Worm (Caenorhabditis elegans) whole organism, L2 larva: ENCODE data around the gene F44E5.2.

Source experiments
- aly-2 ChIP-seq: fragments of 150-350 bp; optimal IDR thresholded peaks from 2 replicates; lab custom pipeline; 2014; ENCODE audit warnings: missing biosample characterization, missing genetic modification characterization
- ceh-16 ChIP-seq: fragments of 150-350 bp; optimal IDR thresholded peaks from 2 replicates; lab custom pipeline; 2014; ENCODE audit warnings: missing biosample characterization, missing genetic modification characterization
- crh-2 ChIP-seq: sonication (generic microtip); optimal IDR thresholded peaks from 2 replicates; lab custom pipeline; 2017; ENCODE audit warnings: missing biosample characterization, missing genetic modification characterization
- dmd-4 ChIP-seq: sonication (generic microtip); optimal IDR thresholded peaks from 2 replicates; lab custom pipeline; 2017; ENCODE audit warnings: missing biosample characterization, missing genetic modification characterization
- egl-27 ChIP-seq: sonication (generic microtip); optimal IDR thresholded peaks from 3 replicates; lab custom pipeline; 2017; ENCODE audit warnings: missing biosample characterization, missing genetic modification reagents, missing genetic modification characterization
- lsy-2 ChIP-seq, 2 experiments: fragments of 150-350 bp in 1 of 2; sonication (generic microtip) in 1 of 2; optimal IDR thresholded peaks; 2 replicates each; lab custom pipeline; 2014 to 2017; ENCODE audit warnings: missing biosample characterization in 2 of 2, missing genetic modification characterization in 2 of 2
- mdl-1 ChIP-seq, 2 experiments: fragments of 150-350 bp in 1 of 2; sonication (generic microtip) in 1 of 2; optimal IDR thresholded peaks; 2 replicates each; lab custom pipeline; 2017; ENCODE audit warnings: missing biosample characterization in 2 of 2, missing genetic modification characterization in 2 of 2
- nhr-23 ChIP-seq: fragments of 150-350 bp; optimal IDR thresholded peaks from 2 replicates; lab custom pipeline; 2014; ENCODE audit warnings: missing biosample characterization, missing genetic modification reagents, missing genetic modification characterization
- nhr-25 ChIP-seq: fragments of 150-350 bp; sonication (generic microtip); optimal IDR thresholded peaks from 3 replicates; lab custom pipeline; 2014; ENCODE audit warnings: missing biosample characterization, missing genetic modification characterization
- nhr-77 ChIP-seq: fragments of 150-350 bp; optimal IDR thresholded peaks from 2 replicates; lab custom pipeline; 2014; ENCODE audit warnings: missing biosample characterization, missing genetic modification characterization
- ztf-4 ChIP-seq: fragments of 150-350 bp; optimal IDR thresholded peaks from 2 replicates; lab custom pipeline; 2014; ENCODE audit warnings: missing biosample characterization, missing genetic modification characterization

- no peak for TF ChIP-seq mdl-1 (tag; optimal IDR thresholded peaks at IDR 0.05; lab: Kevin White, UChicago)
- no peak for TF ChIP-seq nhr-25 (tag; lab: Kevin White, UChicago)
- TF ChIP-seq nhr-23 (tag; lab: Kevin White, UChicago): no peak
- TF ChIP-seq crh-2 (tag; lab: Kevin White, UChicago): no peak
- no peak for TF ChIP-seq nhr-77
- no peak for TF ChIP-seq egl-27 (tag; lab: Kevin White, UChicago)
- no peak for TF ChIP-seq ceh-16 (tag; lab: Kevin White, UChicago)
- TF ChIP-seq aly-2 (tag; lab: Kevin White, UChicago): no peak
- no peak for TF ChIP-seq dmd-4 (tag; lab: Kevin White, UChicago)
- no peak for TF ChIP-seq ztf-4 (tag; lab: Kevin White, UChicago)
- no peak for TF ChIP-seq lsy-2 (tag; optimal IDR thresholded peaks at IDR 0.05; lab: Kevin White, UChicago)
Observed at ce11 chrII:11816014-11816413, 49.4 kb downstream of the F44E5.2 start.
